Worm (Caenorhabditis elegans) whole organism, L1 larva: Measurements from ENCODE around the gene scav-2.

Source experiments
- C34B4.2 ChIP-seq: sonication (generic microtip); optimal IDR thresholded peaks from 2 replicates; lab custom pipeline; 2017; ENCODE audit warnings: mild to moderate bottlenecking, missing genetic modification characterization, missing compliant biosample characterization
- Y116A8C.19 ChIP-seq: sonication (generic microtip); optimal IDR thresholded peaks from 2 replicates; lab custom pipeline; 2016; ENCODE audit warnings: missing compliant biosample characterization, missing genetic modification characterization, borderline replicate concordance
- aha-1 ChIP-seq: fragments of 150-350 bp; optimal IDR thresholded peaks from 2 replicates; lab custom pipeline; 2014; ENCODE audit warnings: missing biosample characterization, missing genetic modification characterization
- ceh-8 ChIP-seq: fragments of 200-800 bp; sonication (Bioruptor generic); optimal IDR thresholded peaks from 2 replicates; lab custom pipeline; 2018; ENCODE audit warnings: mild to moderate bottlenecking, missing genetic modification characterization, moderate library complexity, missing compliant biosample characterization
- ceh-82 ChIP-seq, 3 experiments: fragments of 150-350 bp in 1 of 3; sonication (generic microtip) in 2 of 3; optimal IDR thresholded peaks; 2 replicates each; lab custom pipeline; 2014 to 2017; ENCODE audit warnings: missing biosample characterization in 3 of 3, missing genetic modification characterization in 3 of 3
- ceh-88 ChIP-seq: fragments of 200-800 bp; sonication (Bioruptor generic); IDR thresholded peaks from 2 replicates; pipeline ENCODE4 v1.3.6; 2022; ENCODE audit warnings: missing genetic modification characterization, missing compliant biosample characterization
- ceh-90 ChIP-seq: sonication (generic microtip); optimal IDR thresholded peaks from 2 replicates; lab custom pipeline; 2016; ENCODE audit warnings: missing genetic modification characterization, missing compliant biosample characterization
- ces-1 ChIP-seq: fragments of 150-350 bp; optimal IDR thresholded peaks from 2 replicates; lab custom pipeline; 2014; ENCODE audit warnings: missing biosample characterization, missing genetic modification reagents, missing genetic modification characterization
- dsc-1 ChIP-seq: sonication (generic microtip); optimal IDR thresholded peaks from 2 replicates; lab custom pipeline; 2016; ENCODE audit warnings: mild to moderate bottlenecking, missing genetic modification characterization, missing compliant biosample characterization
- efl-1 ChIP-seq, 4 experiments: fragments of 150-350 bp; optimal IDR thresholded peaks in 3 of 4; peaks in 1 of 4; 1 replicate in 1 of 4; 2 replicates in 3 of 4; lab custom pipeline; 2014; ENCODE audit warnings: missing biosample characterization in 2 of 4, missing genetic modification characterization in 2 of 4, missing genetic modification reagents in 2 of 4
- elt-3 ChIP-seq, 6 experiments: fragments of 150-350 bp in 1 of 6; sonication (generic microtip); optimal IDR thresholded peaks; 2 replicates each; lab custom pipeline; 2017 to 2018; ENCODE audit warnings: missing biosample characterization in 6 of 6, missing genetic modification characterization in 6 of 6, inconsistent platforms in 1 of 6
- ets-5 ChIP-seq: fragments of 200-800 bp; sonication (Bioruptor generic); IDR thresholded peaks from 2 replicates; pipeline ENCODE4 v1.3.6; 2022; ENCODE audit warnings: missing genetic modification characterization, missing compliant biosample characterization
- fkh-10 ChIP-seq: sonication (generic microtip); optimal IDR thresholded peaks from 2 replicates; lab custom pipeline; 2017; ENCODE audit warnings: missing biosample characterization, missing genetic modification reagents, missing genetic modification characterization
- fkh-4 ChIP-seq: sonication (generic microtip); optimal IDR thresholded peaks from 2 replicates; lab custom pipeline; 2016; ENCODE audit warnings: missing compliant biosample characterization, missing genetic modification characterization, borderline replicate concordance
- fkh-8 ChIP-seq: sonication (generic microtip); optimal IDR thresholded peaks from 2 replicates; lab custom pipeline; 2016; ENCODE audit warnings: mild to moderate bottlenecking, missing genetic modification characterization, missing compliant biosample characterization
- fos-1 ChIP-seq: fragments of 150-350 bp; optimal IDR thresholded peaks from 2 replicates; lab custom pipeline; 2014; ENCODE audit warnings: missing biosample characterization, missing genetic modification characterization
- grh-1 ChIP-seq: fragments of 200-800 bp; sonication (Bioruptor generic); IDR thresholded peaks from 2 replicates; pipeline ENCODE4 v1.3.6; 2022; ENCODE audit warnings: missing genetic modification reagents, missing genetic modification characterization, missing compliant biosample characterization
- isw-1 ChIP-seq: fragments of 200-800 bp; sonication (Bioruptor generic); IDR thresholded peaks from 2 replicates; pipeline ENCODE4 v1.3.6; 2022; ENCODE audit warnings: missing genetic modification characterization, missing compliant biosample characterization
- lin-13 ChIP-seq: fragments of 150-350 bp; optimal IDR thresholded peaks from 2 replicates; lab custom pipeline; 2014; ENCODE audit warnings: missing biosample characterization, missing genetic modification reagents, missing genetic modification characterization
- lin-14 ChIP-seq: fragments of 200-800 bp; sonication (Bioruptor generic); optimal IDR thresholded peaks from 2 replicates; lab custom pipeline; 2018; ENCODE audit warnings: mild to moderate bottlenecking, missing genetic modification characterization, moderate library complexity, missing compliant biosample characterization
- lin-35 ChIP-seq, 2 experiments: fragments of 150-350 bp; optimal IDR thresholded peaks; 2 replicates each; lab custom pipeline; 2014; ENCODE audit warnings: missing biosample characterization in 2 of 2, missing genetic modification characterization in 2 of 2, missing genetic modification reagents in 2 of 2
- lir-3 ChIP-seq: sonication (generic microtip); optimal IDR thresholded peaks from 2 replicates; lab custom pipeline; 2016; ENCODE audit warnings: mild to moderate bottlenecking, missing genetic modification characterization, moderate library complexity, missing compliant biosample characterization; ENCODE audit not compliant: poor library complexity
- lsy-2 ChIP-seq, 2 experiments: fragments of 150-350 bp; optimal IDR thresholded peaks; 2 replicates each; lab custom pipeline; 2014; ENCODE audit warnings: missing biosample characterization in 2 of 2, missing genetic modification characterization in 2 of 2
- mab-9 ChIP-seq: fragments of 200-800 bp; sonication (Bioruptor generic); IDR thresholded peaks from 2 replicates; pipeline ENCODE4 v1.3.6; 2022; ENCODE audit warnings: missing genetic modification reagents, missing genetic modification characterization, missing compliant biosample characterization
- mdl-1 ChIP-seq, 2 experiments: fragments of 150-350 bp; optimal IDR thresholded peaks; 2 replicates each; lab custom pipeline; 2014 to 2017; ENCODE audit warnings: missing biosample characterization in 2 of 2, missing genetic modification characterization in 2 of 2, inconsistent platforms in 1 of 2
- mef-2 ChIP-seq: fragments of 150-350 bp; optimal IDR thresholded peaks from 2 replicates; lab custom pipeline; 2014; ENCODE audit warnings: missing biosample characterization, missing genetic modification characterization
- mep-1 ChIP-seq: fragments of 150-350 bp; optimal IDR thresholded peaks from 2 replicates; lab custom pipeline; 2014; ENCODE audit warnings: missing biosample characterization, missing genetic modification characterization
- nhr-19 ChIP-seq: fragments of 200-800 bp; sonication (Bioruptor generic); conservative IDR thresholded peaks from 2 replicates; pipeline ENCODE4 v1.3.6; 2022; ENCODE audit warnings: missing genetic modification characterization, missing compliant biosample characterization
- nhr-20 ChIP-seq: sonication (generic microtip); optimal IDR thresholded peaks from 2 replicates; lab custom pipeline; 2016; ENCODE audit warnings: mild to moderate bottlenecking, missing genetic modification characterization, missing compliant biosample characterization
- nhr-47 ChIP-seq: sonication (generic microtip); optimal IDR thresholded peaks from 2 replicates; lab custom pipeline; 2016; ENCODE audit warnings: mild to moderate bottlenecking, missing genetic modification characterization, moderate library complexity, missing compliant biosample characterization
- nhr-71 ChIP-seq: sonication (generic microtip); optimal IDR thresholded peaks from 2 replicates; lab custom pipeline; 2016; ENCODE audit warnings: mild to moderate bottlenecking, missing genetic modification characterization, moderate library complexity, missing compliant biosample characterization
- nhr-77 ChIP-seq: fragments of 150-350 bp; optimal IDR thresholded peaks from 2 replicates; lab custom pipeline; 2014; ENCODE audit warnings: missing biosample characterization, missing genetic modification characterization
- nhr-84 ChIP-seq: sonication (generic microtip); optimal IDR thresholded peaks from 2 replicates; lab custom pipeline; 2017; ENCODE audit warnings: missing biosample characterization, missing genetic modification characterization
- nhr-85 ChIP-seq: sonication (generic microtip); peaks from one replicate; lab custom pipeline; 2016; ENCODE audit warnings: missing genetic modification characterization, inconsistent platforms, missing compliant biosample characterization
- pag-3 ChIP-seq: sonication (generic microtip); optimal IDR thresholded peaks from 2 replicates; lab custom pipeline; 2017; ENCODE audit warnings: missing genetic modification characterization, mild to moderate bottlenecking, missing compliant biosample characterization, antibody characterized with exemption, borderline replicate concordance; ENCODE audit not compliant: insufficient read depth
- rnt-1 ChIP-seq: sonication (generic microtip); optimal IDR thresholded peaks from 2 replicates; lab custom pipeline; 2016; ENCODE audit warnings: mild to moderate bottlenecking, missing genetic modification characterization, moderate library complexity, missing compliant biosample characterization
- snpc-4 ChIP-seq: fragments of 150-350 bp; optimal IDR thresholded peaks from 2 replicates; lab custom pipeline; 2014; ENCODE audit warnings: missing biosample characterization, missing genetic modification characterization
- snu-23 ChIP-seq: sonication (generic microtip); optimal IDR thresholded peaks from 2 replicates; lab custom pipeline; 2016; ENCODE audit warnings: missing genetic modification characterization, missing compliant biosample characterization
- sox-4 ChIP-seq: sonication (generic microtip); optimal IDR thresholded peaks from 2 replicates; lab custom pipeline; 2016; ENCODE audit warnings: missing genetic modification characterization, missing compliant biosample characterization
- swsn-7 ChIP-seq: sonication (generic microtip); optimal IDR thresholded peaks from 2 replicates; lab custom pipeline; 2016; ENCODE audit warnings: missing genetic modification characterization, missing compliant biosample characterization
- tbx-2 ChIP-seq: sonication (generic microtip); optimal IDR thresholded peaks from 2 replicates; lab custom pipeline; 2016; ENCODE audit warnings: missing genetic modification characterization, missing compliant biosample characterization
- tlp-1 ChIP-seq: fragments of 150-350 bp; optimal IDR thresholded peaks from 2 replicates; lab custom pipeline; 2014; ENCODE audit warnings: missing biosample characterization, missing genetic modification characterization
- unc-130 ChIP-seq: fragments of 150-350 bp; optimal IDR thresholded peaks from 2 replicates; lab custom pipeline; 2017; ENCODE audit warnings: missing biosample characterization, missing genetic modification characterization, inconsistent platforms
- unc-98 ChIP-seq: fragments of 200-800 bp; sonication (Bioruptor generic); IDR thresholded peaks from 2 replicates; pipeline ENCODE4 v1.3.6; 2022; ENCODE audit warnings: missing genetic modification characterization, missing compliant biosample characterization
- zag-1 ChIP-seq: fragments of 150-350 bp; optimal IDR thresholded peaks from 2 replicates; lab custom pipeline; 2014; ENCODE audit warnings: missing biosample characterization, missing genetic modification characterization
- ztf-11 ChIP-seq, 2 experiments: sonication (generic microtip); optimal IDR thresholded peaks; 2 replicates each; lab custom pipeline; 2016 to 2017; ENCODE audit warnings: missing genetic modification characterization in 2 of 2, missing biosample characterization in 1 of 2, missing compliant biosample characterization in 1 of 2
- ztf-4 ChIP-seq: fragments of 150-350 bp; optimal IDR thresholded peaks from 2 replicates; lab custom pipeline; 2014; ENCODE audit warnings: missing biosample characterization, missing genetic modification characterization

Gene scav-2

DNA sequence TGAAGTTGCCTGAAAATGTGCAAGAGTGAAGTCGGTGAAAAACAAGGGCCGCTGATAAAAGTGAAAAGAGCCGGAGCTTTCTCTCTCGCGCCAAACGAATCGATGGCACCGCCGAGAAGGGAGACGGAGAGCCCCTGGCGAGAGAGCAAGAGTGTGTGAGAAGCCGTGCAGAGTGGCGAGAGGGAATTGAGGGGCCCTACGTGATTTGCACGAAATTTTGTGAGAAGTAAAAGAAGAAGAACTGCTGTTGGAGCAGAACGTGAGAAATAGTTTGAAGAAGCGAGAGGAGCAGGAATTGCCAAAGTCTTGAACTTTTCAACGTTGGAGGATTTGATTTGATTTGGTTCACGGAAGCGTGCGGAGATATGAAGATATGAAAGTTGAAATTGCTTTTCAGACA is 9.8 kb upstream of the scav-2 start, which contains the start of gene aldo-1:
aldo-1 (minus strand) TSS at position 9 of the 400 bp plus-strand sequence.
- TF ChIP-seq sox-4 (tag; lab: Kevin White, UChicago) (no peak), lsy-2 (tag; optimal IDR thresholded peaks at IDR 0.05; lab: Kevin White, UChicago) (peak in 1 of 2 experiments; percentile 20), grh-1 (GFP tag; lab: Robert Waterston, UW) (no peak), fkh-10 (peak; percentile 53), mef-2 (tag; lab: Kevin White, UChicago) (no peak), nhr-84 (tag; lab: Kevin White, UChicago) (no peak), nhr-85 (no peak), efl-1 (optimal IDR thresholded peaks at IDR 0.05; lab: Kevin White, UChicago) (peak; percentile 13 to 14), efl-1 (GFP tag; optimal IDR thresholded peaks at IDR 0.05 in 1 of 2; lab: Kevin White, UChicago) (peak; percentile 3 to 68), nhr-47 (tag; lab: Kevin White, UChicago) (peak; percentile 30), unc-98 (no peak), snpc-4 (tag; lab: Kevin White, UChicago) (no peak), isw-1 (GFP tag; lab: Robert Waterston, UW) (0 out of 2 replicates have a peak, but pooled peaks have one; percentile 7), unc-130 (no peak), ceh-82 (tag; optimal IDR thresholded peaks at IDR 0.05; lab: Kevin White, UChicago) (peak; percentile 6 to 38 (median 24)), rnt-1 (tag; lab: Kevin White, UChicago) (peak; percentile 25), C34B4.2 (tag; lab: Kevin White, UChicago) (no peak), nhr-71 (tag; lab: Kevin White, UChicago) (peak; percentile 65), lin-14 (peak; percentile 77), ces-1 (peak; percentile 9), swsn-7 (tag; lab: Kevin White, UChicago) (peak; percentile 31), ztf-11 (tag; optimal IDR thresholded peaks at IDR 0.05; lab: Kevin White, UChicago) (no peak), aha-1 (tag; lab: Kevin White, UChicago) (no peak), tlp-1 (no peak), pag-3 (tag; lab: Kevin White, UChicago) (peak; percentile 53), nhr-19 (GFP tag; lab: Robert Waterston, UW) (peak; percentile 36; the same call in 1 of the 2 replicates), lir-3 (tag; lab: Kevin White, UChicago) (no peak), ceh-90 (tag; lab: Kevin White, UChicago) (no peak), fkh-8 (tag; lab: Kevin White, UChicago) (peak; percentile 24), mep-1 (tag; lab: Kevin White, UChicago) (peak; percentile 30), elt-3 (tag; optimal IDR thresholded peaks at IDR 0.05; lab: Kevin White, UChicago) (no peak), dsc-1 (tag; lab: Kevin White, UChicago) (peak; percentile 27), snu-23 (GFP tag; lab: Kevin White, UChicago) (peak; percentile 60), lin-35 (GFP tag; optimal IDR thresholded peaks at IDR 0.05; lab: Kevin White, UChicago) (peak in 1 of 2 experiments; percentile 3), tbx-2 (no peak)

DNA sequence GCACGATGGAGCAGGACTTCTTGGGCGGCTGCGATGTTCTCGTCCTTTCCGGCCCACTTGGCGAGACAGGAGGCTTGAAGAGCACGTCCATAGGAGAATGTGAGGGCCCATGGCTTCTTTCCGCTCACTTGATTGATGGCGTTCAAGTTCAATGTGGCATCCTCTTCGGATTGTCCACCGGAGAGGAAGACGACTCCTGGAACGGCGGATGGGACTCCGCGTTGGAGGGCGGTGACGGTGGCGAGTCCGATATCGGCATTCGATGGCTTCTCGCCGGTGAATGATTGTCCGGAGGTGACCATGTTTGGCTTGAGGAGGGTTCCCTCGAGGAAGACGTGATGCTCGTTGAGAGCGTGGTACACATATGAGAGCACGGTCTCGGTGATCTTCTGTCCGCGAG is 8.4 kb upstream of the scav-2 start:
- TF ChIP-seq ets-5 (GFP tag; lab: Robert Waterston, UW) (no peak), fkh-4 (tag; lab: Kevin White, UChicago) (no peak), aha-1 (tag; lab: Kevin White, UChicago) (no peak), fos-1 (no peak), lin-13 (GFP tag; lab: Kevin White, UChicago) (no peak)
- TF ChIP-seq, all 84 proteins: peak for 0

DNA sequence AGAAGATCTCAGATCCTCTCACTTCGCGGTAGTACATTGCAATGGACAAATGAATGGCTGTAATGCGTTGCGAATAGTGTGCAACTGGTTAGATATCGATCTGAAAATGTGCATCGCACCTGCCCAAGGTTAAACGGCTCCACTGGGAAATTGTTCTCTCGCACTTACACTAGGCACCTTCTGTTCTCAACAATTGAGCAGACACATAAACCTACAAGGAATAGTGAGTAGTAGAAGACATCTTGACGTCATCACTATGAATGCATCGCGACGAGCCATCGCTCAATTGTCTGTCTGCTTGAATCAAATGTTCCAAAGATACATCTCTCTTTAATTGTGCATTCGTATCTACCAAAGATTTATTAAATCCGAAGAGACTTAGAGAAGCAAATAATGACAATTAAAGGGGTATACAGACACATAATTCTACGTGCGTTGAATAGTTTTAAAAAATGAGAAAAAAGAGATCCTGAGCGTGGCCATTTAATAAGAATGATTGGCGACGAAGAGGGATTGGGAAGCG is 7.9 kb upstream of the scav-2 start, which contains the start of gene T05D4.2:
T05D4.2 (minus strand) TSS at position 83 of the 523 bp plus-strand sequence.
- TF ChIP-seq mab-9 (GFP tag; lab: Robert Waterston, UW) (no peak), lin-35 (GFP tag; optimal IDR thresholded peaks at IDR 0.05; lab: Kevin White, UChicago) (no peak), pag-3 (tag; lab: Kevin White, UChicago) (no peak), efl-1 (optimal IDR thresholded peaks at IDR 0.05; lab: Kevin White, UChicago) (peak in 1 of 2 experiments; percentile 20), efl-1 (GFP tag; optimal IDR thresholded peaks at IDR 0.05 in 1 of 2; lab: Kevin White, UChicago) (no peak), snu-23 (GFP tag; lab: Kevin White, UChicago) (peak; percentile 2), nhr-77 (tag; lab: Kevin White, UChicago) (no peak), ceh-8 (no peak), nhr-71 (tag; lab: Kevin White, UChicago) (peak; percentile 17), ceh-88 (GFP tag; lab: Robert Waterston, UW) (no peak), ztf-4 (tag; lab: Kevin White, UChicago) (peak; percentile 65), mef-2 (tag; lab: Kevin White, UChicago) (no peak), Y116A8C.19 (no peak), fkh-4 (tag; lab: Kevin White, UChicago) (no peak), zag-1 (tag; lab: Kevin White, UChicago) (no peak), mdl-1 (tag; optimal IDR thresholded peaks at IDR 0.05; lab: Kevin White, UChicago) (no peak), swsn-7 (tag; lab: Kevin White, UChicago) (peak; percentile 19), sox-4 (tag; lab: Kevin White, UChicago) (no peak), nhr-20 (tag; lab: Kevin White, UChicago) (no peak), lin-14 (no peak), fkh-10 (no peak)
